Fruit fly (Drosophila melanogaster): Measurements from ENCODE around the gene CG33688.

Gene CG33688

DNA sequence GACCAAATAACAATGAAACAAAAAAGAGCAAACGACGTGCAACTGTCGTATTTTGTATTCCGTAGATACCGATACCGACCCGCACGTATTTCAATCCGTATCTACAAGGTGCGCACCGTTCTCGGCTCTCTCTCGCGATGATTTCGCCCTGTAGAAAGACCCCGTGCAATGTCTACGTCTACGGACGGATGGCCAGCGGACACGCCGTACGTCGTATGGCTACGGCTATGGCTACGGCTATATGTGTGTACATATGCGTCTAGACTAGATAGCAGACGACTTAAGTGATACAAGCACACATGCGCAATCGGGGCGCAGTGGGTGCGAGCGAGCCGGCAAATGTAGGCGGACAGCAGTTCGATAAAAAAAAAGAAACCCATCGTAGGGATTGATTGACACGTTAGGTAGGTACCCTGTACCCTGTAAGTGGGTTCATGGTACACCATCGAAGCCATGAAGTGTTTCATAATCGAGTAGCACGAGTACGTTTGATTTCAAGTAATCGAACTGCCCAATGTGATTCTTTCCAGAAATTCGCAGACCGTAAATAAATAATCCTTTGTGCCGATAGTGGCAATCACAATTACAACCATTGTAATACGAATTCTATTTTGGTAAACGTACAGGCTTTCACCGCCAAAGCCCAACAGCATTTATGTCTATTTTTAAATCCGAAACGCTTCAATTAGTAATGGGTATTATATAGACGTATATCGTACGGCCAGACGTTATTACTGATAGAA is 49.4 kb upstream of the CG33688 start (continued):
- TF ChIP-seq Myb (GFP tag; optimal IDR thresholded peaks at IDR 0.05) (no peak), zfh2 (GFP tag; optimal IDR thresholded peaks at IDR 0.05) (no peak), Dad (GFP tag; optimal IDR thresholded peaks at IDR 0.05) (no peak), CG33213 (GFP tag; optimal IDR thresholded peaks at IDR 0.05) (no peak), CG17361 (GFP tag; IDR thresholded peaks at IDR 0.05) (no peak), peb (GFP tag; IDR thresholded peaks at IDR 0.05) (no peak), CG12659 (GFP tag; optimal IDR thresholded peaks at IDR 0.05) (peak; percentile 15), mam (GFP tag; optimal IDR thresholded peaks at IDR 0.05) (peak; percentile 22), CG9215 (GFP tag; IDR thresholded peaks at IDR 0.05) (peak; percentile 38; the same call in 1 of the 2 replicates), CG12104 (GFP tag; optimal IDR thresholded peaks at IDR 0.05) (no peak), CG13894 (tag; optimal IDR thresholded peaks at IDR 0.05) (no peak), CG12155 (GFP tag; optimal IDR thresholded peaks at IDR 0.05) (no peak), Ets65A (GFP tag) (peak; percentile 72), BtbVII (GFP tag; optimal IDR thresholded peaks at IDR 0.05) (peak; percentile 24), schlank (tag; optimal IDR thresholded peaks at IDR 0.05) (no peak), nmo (GFP tag; optimal IDR thresholded peaks at IDR 0.05) (peak; percentile 33), Xrp1 (GFP tag; IDR thresholded peaks at IDR 0.05) (no peak; the same call in 1 of the 2 replicates), CG11695 (GFP tag; IDR thresholded peaks at IDR 0.05) (peak; percentile 24; the same call in 1 of the 3 replicates), cato (GFP tag; optimal IDR thresholded peaks at IDR 0.05; ENCODE audit: borderline replicate concordance) (no peak), tio (GFP tag; optimal IDR thresholded peaks at IDR 0.05) (peak; percentile 40), CG14667 (GFP tag; IDR thresholded peaks at IDR 0.05) (no peak), ttk (GFP tag; IDR thresholded peaks at IDR 0.05) (no peak), HLH54F (GFP tag; optimal IDR thresholded peaks at IDR 0.05) (peak; percentile 6), CG4854 (GFP tag; optimal IDR thresholded peaks at IDR 0.05) (no peak), TFAM (GFP tag; optimal IDR thresholded peaks at IDR 0.05) (no peak), chn (GFP tag; optimal IDR thresholded peaks at IDR 0.05) (no peak), CG34376 (GFP tag; optimal IDR thresholded peaks at IDR 0.05) (peak; percentile 31), fu2 (GFP tag; optimal IDR thresholded peaks at IDR 0.05) (peak; percentile 32), CG17568 (GFP tag; optimal IDR thresholded peaks at IDR 0.05) (no peak), CG6683 (GFP tag; optimal IDR thresholded peaks at IDR 0.05) (no peak), zf30C (GFP tag; optimal IDR thresholded peaks at IDR 0.05) (no peak), psq (GFP tag; optimal IDR thresholded peaks at IDR 0.05) (no peak), bbx (GFP tag; IDR thresholded peaks at IDR 0.05; ENCODE audit: partially characterized antibody) (no peak), pros (GFP tag; optimal IDR thresholded peaks at IDR 0.05) (no peak), CG18262 (tag; optimal IDR thresholded peaks at IDR 0.05) (no peak), gro (GFP tag; optimal IDR thresholded peaks at IDR 0.05) (no peak), Blimp-1 (GFP tag; optimal IDR thresholded peaks at IDR 0.05) (no peak), CG32772 (GFP tag; IDR thresholded peaks at IDR 0.05) (no peak), MESR4 (GFP tag; optimal IDR thresholded peaks at IDR 0.05) (no peak), CG9609 (GFP tag; optimal IDR thresholded peaks at IDR 0.05) (no peak), cwo (GFP tag; optimal IDR thresholded peaks at IDR 0.05) (peak; percentile 74), inv (GFP tag; IDR thresholded peaks at IDR 0.05; ENCODE audit: partially characterized antibody) (no peak), CG4617 (GFP tag; optimal IDR thresholded peaks at IDR 0.05; ENCODE audit: borderline replicate concordance) (no peak), dmrt11E (tag; optimal IDR thresholded peaks at IDR 0.05) (no peak), CG15073 (GFP tag; optimal IDR thresholded peaks at IDR 0.05) (no peak), CG2712 (tag; optimal IDR thresholded peaks at IDR 0.05) (no peak), unc-4 (GFP tag; IDR thresholded peaks at IDR 0.05; ENCODE audit: partially characterized antibody) (no peak), Antp (GFP tag; optimal IDR thresholded peaks at IDR 0.05) (peak; percentile 17), CG3847 (GFP tag; IDR thresholded peaks at IDR 0.05) (no peak), CG14014 (GFP tag; IDR thresholded peaks at IDR 0.05) (0 out of 2 replicates have a peak, but pooled peaks have one; percentile 11)

All from whole organism, embryonic.